Fruit fly (Drosophila melanogaster) whole organism, embryonic: Measurements from ENCODE around the gene Zpr1.

Source experiments
- Awh ChIP-seq: fragments of 200-800 bp; sonication (Bioruptor generic); IDR thresholded peaks from 2 replicates; pipeline ENCODE4, ENCODE4 v1.3.6; 2022; ENCODE audit warnings: missing biosample characterization, missing genetic modification characterization
- B-H2 ChIP-seq: fragments of 200-800 bp; sonication (Bioruptor generic); optimal IDR thresholded peaks from 2 replicates; lab custom pipeline; 2018; ENCODE audit warnings: missing biosample characterization, mild to moderate bottlenecking, missing genetic modification characterization
- CG10321 ChIP-seq: fragments of 200-800 bp; sonication (Bioruptor generic); IDR thresholded peaks from 2 replicates; pipeline ENCODE4 v1.3.6; 2022; ENCODE audit warnings: missing biosample characterization, missing genetic modification characterization
- CG11504 ChIP-seq: fragments of 200-800 bp; sonication (Bioruptor generic); optimal IDR thresholded peaks from 3 replicates; lab custom pipeline; 2019; ENCODE audit warnings: missing biosample characterization, mild to moderate bottlenecking, missing genetic modification characterization, moderate library complexity
- CG14667 ChIP-seq: fragments of 200-800 bp; sonication (Bioruptor generic); IDR thresholded peaks from 2 replicates; pipeline ENCODE4 v1.3.6; 2022; ENCODE audit warnings: missing biosample characterization, missing genetic modification characterization
- CG17328 ChIP-seq: fragments of 200-800 bp; sonication (Bioruptor generic); IDR thresholded peaks from 2 replicates; pipeline ENCODE4 v1.3.6; 2022; ENCODE audit warnings: missing biosample characterization, missing genetic modification characterization
- CG2129 ChIP-seq: fragments of 200-800 bp; sonication (Bioruptor generic); IDR thresholded peaks from 2 replicates; pipeline ENCODE4 v1.3.6; 2022; ENCODE audit warnings: missing biosample characterization, missing genetic modification characterization; ENCODE audit not compliant: partially characterized antibody
- CG2202 ChIP-seq: fragments of 200-800 bp; sonication (Bioruptor generic); optimal IDR thresholded peaks from 2 replicates; lab custom pipeline; 2018; ENCODE audit warnings: missing biosample characterization, mild to moderate bottlenecking, missing genetic modification characterization
- CG32772 ChIP-seq: fragments of 200-800 bp; sonication (Bioruptor generic); IDR thresholded peaks from 2 replicates; pipeline ENCODE4 v1.3.6; 2022; ENCODE audit warnings: missing biosample characterization, missing genetic modification characterization
- CG5180 ChIP-seq: fragments of 200-800 bp; sonication (Bioruptor generic); optimal IDR thresholded peaks from 3 replicates; lab custom pipeline; 2017; ENCODE audit warnings: missing biosample characterization, missing genetic modification characterization, mild to moderate bottlenecking, moderate library complexity, missing genetic modification reagents
- CG7372 ChIP-seq: fragments of 200-800 bp; sonication (Bioruptor generic); IDR thresholded peaks from 2 replicates; pipeline ENCODE4 v1.3.6; 2022; ENCODE audit warnings: missing biosample characterization, missing genetic modification characterization
- CG7786 ChIP-seq: fragments of 200-800 bp; sonication (Bioruptor generic); optimal IDR thresholded peaks from 2 replicates; lab custom pipeline; 2016; ENCODE audit warnings: missing biosample characterization, missing genetic modification characterization
- CG8281 ChIP-seq: fragments of 200-800 bp; sonication (Bioruptor generic); optimal IDR thresholded peaks from 2 replicates; lab custom pipeline; 2018; ENCODE audit warnings: missing biosample characterization, mild to moderate bottlenecking, missing genetic modification characterization, moderate library complexity
- CG9797 ChIP-seq: fragments of 200-800 bp; sonication (Bioruptor generic); optimal IDR thresholded peaks from 3 replicates; lab custom pipeline; 2018; ENCODE audit warnings: missing biosample characterization, mild to moderate bottlenecking, missing genetic modification characterization
- GATAe ChIP-seq: fragments of 200-800 bp; sonication (Bioruptor generic); conservative IDR thresholded peaks from 2 replicates; pipeline ENCODE4 v1.3.6; 2022; ENCODE audit warnings: missing biosample characterization, missing genetic modification characterization
- Gug ChIP-seq: fragments of 200-800 bp; sonication (Bioruptor generic); IDR thresholded peaks from 4 replicates; pipeline ENCODE4 v1.3.6; 2022; ENCODE audit warnings: missing biosample characterization, missing genetic modification characterization
- Mad ChIP-seq: fragments of 200-800 bp; sonication (Bioruptor generic); optimal IDR thresholded peaks from 2 replicates; lab custom pipeline; 2016; ENCODE audit warnings: missing biosample characterization, missing genetic modification characterization
- Med ChIP-seq: fragments of 200-800 bp; sonication (Bioruptor generic); peaks from one replicate; lab custom pipeline; 2016; ENCODE audit warnings: missing biosample characterization, missing genetic modification characterization, mild to moderate bottlenecking, inconsistent platforms, moderate library complexity
- NFAT ChIP-seq: fragments of 200-800 bp; sonication (Bioruptor generic); IDR thresholded peaks from 2 replicates; pipeline ENCODE4 v1.3.6; 2022; ENCODE audit warnings: missing biosample characterization, missing genetic modification characterization
- Ptx1 ChIP-seq: fragments of 200-800 bp; sonication (Bioruptor generic); IDR thresholded peaks from 2 replicates; pipeline ENCODE4 v1.3.6; 2022; ENCODE audit warnings: missing biosample characterization, missing genetic modification characterization
- Six4 ChIP-seq: fragments of 200-800 bp; sonication (Bioruptor generic); optimal IDR thresholded peaks from 2 replicates; lab custom pipeline; 2016; ENCODE audit warnings: missing biosample characterization, missing genetic modification characterization
- Sry-β ChIP-seq: fragments of 200-800 bp; sonication (Bioruptor generic); optimal IDR thresholded peaks from 2 replicates; lab custom pipeline; 2018; ENCODE audit warnings: missing biosample characterization, mild to moderate bottlenecking, missing genetic modification characterization, moderate library complexity
- Stat92E ChIP-seq, 3 experiments: fragments of >200 bp in 2 of 3; fragments of 200-800 bp in 1 of 3; sonication (Bioruptor generic) in 1 of 3; optimal IDR thresholded peaks; 2 replicates each; lab custom pipeline; 2017 to 2019; ENCODE audit warnings: missing biosample characterization in 3 of 3, missing genetic modification characterization in 3 of 3, mild to moderate bottlenecking in 1 of 3, moderate library complexity in 1 of 3
- ab ChIP-seq: fragments of 200-800 bp; sonication (Bioruptor generic); optimal IDR thresholded peaks from 2 replicates; lab custom pipeline; 2016; ENCODE audit warnings: missing biosample characterization, missing genetic modification characterization
- abd-A ChIP-seq: fragments of 200-800 bp; sonication (Bioruptor generic); optimal IDR thresholded peaks from 3 replicates; lab custom pipeline; 2019; ENCODE audit warnings: missing biosample characterization, mild to moderate bottlenecking, missing genetic modification characterization, moderate library complexity
- cg ChIP-seq: fragments of 200-800 bp; sonication (Bioruptor generic); optimal IDR thresholded peaks from 3 replicates; lab custom pipeline; 2019; ENCODE audit warnings: missing biosample characterization, mild to moderate bottlenecking, missing genetic modification characterization, moderate library complexity
- ci ChIP-seq: fragments of 200-800 bp; sonication (Bioruptor generic); IDR thresholded peaks from 3 replicates; pipeline ENCODE4 v1.3.6; 2022; ENCODE audit warnings: missing biosample characterization, missing genetic modification characterization
- exex ChIP-seq: fragments of 200-800 bp; sonication (Bioruptor generic); optimal IDR thresholded peaks from 4 replicates; lab custom pipeline; 2018; ENCODE audit warnings: missing biosample characterization, mild to moderate bottlenecking, missing genetic modification characterization, moderate library complexity
- gcm ChIP-seq: fragments of 200-800 bp; sonication (Bioruptor generic); optimal IDR thresholded peaks from 2 replicates; lab custom pipeline; 2019; ENCODE audit warnings: missing biosample characterization, mild to moderate bottlenecking, missing genetic modification characterization, moderate library complexity
- gsb-n ChIP-seq: fragments of 200-800 bp; sonication (Bioruptor generic); optimal IDR thresholded peaks from 3 replicates; lab custom pipeline; 2018; ENCODE audit warnings: missing biosample characterization, mild to moderate bottlenecking, missing genetic modification characterization
- hkb ChIP-seq, 2 experiments: fragments of 200-800 bp in 1 of 2; fragments of >200 bp in 1 of 2; sonication (Bioruptor generic) in 1 of 2; IDR thresholded peaks in 1 of 2; optimal IDR thresholded peaks in 1 of 2; 2 replicates each; pipeline versions ENCODE4 v1.3.6 to Lab custom; 2017 to 2022; ENCODE audit warnings: missing biosample characterization in 1 of 2, missing genetic modification characterization in 1 of 2
- jing ChIP-seq: fragments of 200-800 bp; sonication (Bioruptor generic); optimal IDR thresholded peaks from 2 replicates; lab custom pipeline; 2018; ENCODE audit warnings: missing biosample characterization, mild to moderate bottlenecking, missing genetic modification characterization
- kni ChIP-seq: fragments of 200-800 bp; sonication (Bioruptor generic); optimal IDR thresholded peaks from 3 replicates; lab custom pipeline; 2017; ENCODE audit warnings: mild to moderate bottlenecking, missing biosample characterization, missing genetic modification reagents, missing genetic modification characterization
- lmd ChIP-seq: fragments of 200-800 bp; sonication (Bioruptor generic); IDR thresholded peaks from 2 replicates; pipeline ENCODE4 v1.3.6; 2022; ENCODE audit warnings: missing biosample characterization, missing genetic modification characterization
- otp ChIP-seq: fragments of 200-800 bp; sonication (Bioruptor generic); IDR thresholded peaks from 3 replicates; pipeline ENCODE4, ENCODE4 v1.3.6; 2022; ENCODE audit warnings: missing biosample characterization, missing genetic modification characterization
- pros ChIP-seq: fragments of 200-800 bp; sonication (Bioruptor generic); optimal IDR thresholded peaks from 3 replicates; lab custom pipeline; 2019; ENCODE audit warnings: missing biosample characterization, mild to moderate bottlenecking, missing genetic modification characterization, moderate library complexity
- stc ChIP-seq: fragments of 200-800 bp; sonication (Bioruptor generic); IDR thresholded peaks from 2 replicates; pipeline ENCODE4 v1.3.6; 2022; ENCODE audit warnings: missing biosample characterization, missing genetic modification characterization
- stwl ChIP-seq: fragments of 200-800 bp; sonication (Bioruptor generic); optimal IDR thresholded peaks from 3 replicates; lab custom pipeline; 2018; ENCODE audit warnings: missing biosample characterization, mild to moderate bottlenecking, missing genetic modification characterization, moderate library complexity
- zfh1 ChIP-seq: fragments of 200-800 bp; sonication (Bioruptor generic); IDR thresholded peaks from 3 replicates; pipeline ENCODE4 v1.3.6; 2022; ENCODE audit warnings: missing biosample characterization, missing genetic modification characterization

Gene Zpr1

DNA sequence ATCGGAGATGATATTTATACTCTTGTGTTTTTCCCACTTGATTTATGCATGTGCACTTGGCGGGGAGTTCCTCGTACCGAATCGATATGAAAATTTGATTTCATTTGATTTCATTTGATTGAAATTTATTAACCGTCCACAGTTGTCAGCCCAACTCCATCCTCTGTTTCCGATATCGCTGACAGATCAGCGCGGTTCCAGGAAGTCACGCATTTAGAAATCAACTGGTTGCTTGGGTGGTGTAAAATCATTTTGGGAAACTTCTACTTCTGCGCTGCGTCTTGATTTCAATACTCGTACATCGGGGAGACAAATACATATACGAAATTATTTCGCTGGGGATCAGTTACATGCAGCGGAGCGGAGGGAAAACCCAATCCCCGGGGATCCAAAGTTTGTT, 30.4 kb downstream of the Zpr1 start:
- TF ChIP-seq cg (GFP tag; lab: Kevin White, UChicago) (peak; percentile 2), lmd (GFP tag; lab: Robert Waterston, UW) (no peak), jing (no peak), ci (GFP tag; lab: Robert Waterston, UW) (no peak), Stat92E (GFP tag; optimal IDR thresholded peaks at IDR 0.05; lab: Kevin White, UChicago) (peak in 1 of 3 experiments; percentile 91), CG7786 (GFP tag; lab: Kevin White, UChicago) (no peak), zfh1 (GFP tag; lab: Robert Waterston, UW) (no peak)
- TF ChIP-seq, all 482 proteins: peak for 2

DNA sequence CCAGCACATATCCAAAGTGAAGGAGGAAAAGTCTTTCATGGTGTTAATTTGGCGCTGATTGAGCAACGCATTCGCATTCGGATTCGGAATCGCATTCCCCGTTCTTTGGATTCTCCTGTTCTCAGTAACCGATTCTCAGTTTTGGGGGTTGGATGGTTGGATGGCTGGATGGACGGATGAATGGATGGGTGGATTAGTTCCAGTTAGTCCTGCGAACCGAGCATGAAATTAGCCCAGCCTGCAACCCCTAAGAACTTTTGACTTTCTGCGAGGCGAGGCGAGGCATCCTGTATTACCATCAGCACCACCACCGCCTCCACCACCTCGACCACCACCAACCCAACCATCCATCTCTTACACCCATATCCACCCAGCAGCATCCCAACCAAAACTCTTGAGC, 31.6 kb downstream of the Zpr1 start:
- TF ChIP-seq Gug (GFP tag; lab: Robert Waterston, UW) (no peak), Ptx1 (GFP tag; lab: Robert Waterston, UW) (no peak), CG11504 (tag; lab: Kevin White, UChicago) (no peak), Six4 (GFP tag; lab: Kevin White, UChicago) (no peak), ab (GFP tag; lab: Kevin White, UChicago) (no peak), kni (GFP tag; lab: Kevin White, UChicago) (peak; percentile 11), CG5180 (GFP tag; lab: Kevin White, UChicago) (peak; percentile 53), Mad (GFP tag; lab: Kevin White, UChicago) (no peak), Med (peak; percentile 14), exex (tag; lab: Kevin White, UChicago) (no peak), gsb-n (tag; lab: Kevin White, UChicago) (peak; percentile 78), otp (no peak), CG14667 (no peak), stwl (tag; lab: Kevin White, UChicago) (no peak), GATAe (GFP tag; lab: Robert Waterston, UW) (no peak), CG7372 (GFP tag; lab: Robert Waterston, UW) (no peak), CG9797 (GFP tag; lab: Kevin White, UChicago) (no peak), NFAT (GFP tag; lab: Robert Waterston, UW) (no peak), pros (GFP tag; lab: Kevin White, UChicago) (peak; percentile 91), CG2202 (tag; lab: Kevin White, UChicago) (no peak), stc (GFP tag; lab: Robert Waterston, UW) (no peak), CG32772 (no peak), Awh (GFP tag; lab: Robert Waterston, UW) (no peak), abd-A (tag; lab: Kevin White, UChicago) (peak; percentile 11), CG8281 (tag; lab: Kevin White, UChicago) (peak; percentile 85), hkb (optimal IDR thresholded peaks at IDR 0.05; lab: Kevin White, UChicago) (no peak), hkb (GFP tag; IDR thresholded peaks at IDR 0.05; lab: Robert Waterston, UW) (no peak), CG10321 (GFP tag; lab: Robert Waterston, UW) (no peak), gcm (GFP tag; lab: Kevin White, UChicago) (no peak), CG17328 (GFP tag; lab: Robert Waterston, UW) (no peak), Sry-β (GFP tag; lab: Kevin White, UChicago) (no peak), CG2129 (GFP tag; lab: Robert Waterston, UW) (no peak), B-H2 (GFP tag; lab: Kevin White, UChicago) (no peak)
